Worm (Caenorhabditis elegans) whole organism, early embryonic: ENCODE data around the gene B0462.5.

Experiments
- ama-1 ChIP-seq: fragments of 150-350 bp; optimal IDR thresholded peaks from 2 replicates; lab custom pipeline; 2014
- ceh-36 ChIP-seq: sonication (generic microtip); optimal IDR thresholded peaks from 2 replicates; lab custom pipeline; 2016; ENCODE audit warnings: missing genetic modification characterization, inconsistent platforms, missing compliant biosample characterization
- ets-7 ChIP-seq: sonication (generic microtip); optimal IDR thresholded peaks from 2 replicates; lab custom pipeline; 2016; ENCODE audit warnings: missing genotype, missing genetic modification characterization, missing compliant biosample characterization
- hmbx-1 ChIP-seq: sonication (generic microtip); optimal IDR thresholded peaks from 2 replicates; lab custom pipeline; 2016; ENCODE audit warnings: mild to moderate bottlenecking, missing genetic modification characterization, missing compliant biosample characterization
- hmg-4 ChIP-seq: fragments of 200-800 bp; sonication (Bioruptor generic); optimal IDR thresholded peaks from 2 replicates; lab custom pipeline; 2018; ENCODE audit warnings: mild to moderate bottlenecking, missing genetic modification characterization, missing compliant biosample characterization
- pes-1 ChIP-seq: fragments of 200-800 bp; sonication (Bioruptor generic); IDR thresholded peaks from 2 replicates; pipeline ENCODE4 v1.3.6; 2022; ENCODE audit warnings: missing genetic modification reagents, missing genetic modification characterization, missing compliant biosample characterization
- scrt-1 ChIP-seq: fragments of 200-800 bp; sonication (Bioruptor generic); IDR thresholded peaks from 2 replicates; pipeline ENCODE4 v1.3.6; 2022; ENCODE audit warnings: missing genetic modification characterization, missing compliant biosample characterization
- sea-1 ChIP-seq: fragments of 200-800 bp; sonication (Bioruptor generic); conservative IDR thresholded peaks from 2 replicates; pipeline ENCODE4 v1.3.6; 2022; ENCODE audit warnings: missing genetic modification characterization, missing compliant biosample characterization

DNA sequence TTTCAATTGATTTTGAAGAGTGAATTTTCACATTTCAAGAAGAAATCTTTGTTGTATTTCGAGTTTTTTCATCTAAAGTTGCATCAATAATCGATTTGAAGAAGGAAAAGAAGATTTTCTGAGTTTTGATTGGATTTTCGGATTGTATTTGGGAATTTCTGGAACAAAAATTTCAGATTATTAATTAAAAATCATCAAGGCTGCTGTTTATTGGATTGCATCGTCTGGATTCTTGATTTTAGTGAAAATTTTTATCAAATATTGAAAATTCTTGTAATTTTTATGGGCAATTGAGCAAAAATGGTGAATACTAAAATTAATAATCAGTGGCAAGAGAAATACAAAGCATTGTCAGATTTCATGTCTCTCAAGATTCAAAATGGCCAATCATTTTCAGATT, 24.6 kb downstream of the B0462.5 start, which contains the start of gene Y51A2A.5:
- no peak for TF ChIP-seq ets-7 (tag; lab: Kevin White, UChicago)
- no peak for TF ChIP-seq hmbx-1 (tag; lab: Kevin White, UChicago)
- no peak for TF ChIP-seq scrt-1 (GFP tag; lab: Robert Waterston, UW)
- TF ChIP-seq hmg-4 (GFP tag; lab: Kevin White, UChicago), result no peak
- no peak for TF ChIP-seq sea-1 (GFP tag; lab: Robert Waterston, UW)
- TF ChIP-seq ama-1, result no peak
- no peak for TF ChIP-seq ceh-36 (tag; lab: Kevin White, UChicago)
- TF ChIP-seq pes-1 (GFP tag; lab: Robert Waterston, UW), result no peak
